Fruit fly (Drosophila melanogaster): Measurements from ENCODE around the gene RAF2.

RAF2 gene

dm6 chr3L:16417024-16417423 lies 30.9 kb downstream of the RAF2 start, which contains the start of gene GluRS-m:
GluRS-m (minus strand) TSS chr3L:16417177.
- TF ChIP-seq CG17801 (GFP tag; optimal IDR thresholded peaks at IDR 0.05; ENCODE audit: partially characterized antibody): no peak

dm6 chr3L:16419059-16419773 lies 33.1 kb downstream of the RAF2 start, which contains the start of the genes TyrRS and CG33158:
TyrRS (minus strand) TSS chr3L:16419302.
CG33158 (plus strand) TSS chr3L:16419597.
- TF ChIP-seq CG17801 (GFP tag; optimal IDR thresholded peaks at IDR 0.05; ENCODE audit: partially characterized antibody): no peak

- no peak for TF ChIP-seq CG17801 (GFP tag; optimal IDR thresholded peaks at IDR 0.05; ENCODE audit: partially characterized antibody)
These were observed 43.3 kb downstream of the RAF2 start for dm6 chr3L:16429451-16429850.

- TF ChIP-seq CG17801 (GFP tag; optimal IDR thresholded peaks at IDR 0.05; ENCODE audit: partially characterized antibody): no peak
These were observed 44.9 kb downstream of the RAF2 start for dm6 chr3L:16431056-16431455.

dm6 chr3L:16433556-16433955 lies 47.4 kb downstream of the RAF2 start:
- TF ChIP-seq CG17801 (GFP tag; optimal IDR thresholded peaks at IDR 0.05; ENCODE audit: partially characterized antibody): no peak

- TF ChIP-seq CG17801 (GFP tag; optimal IDR thresholded peaks at IDR 0.05; ENCODE audit: partially characterized antibody): no peak
These were observed 51.1 kb downstream of the RAF2 start for dm6 chr3L:16437271-16437670.

All from ovary, adult (tissue).